Worm (Caenorhabditis elegans): ENCODE data around the gene dod-21.

DNA sequence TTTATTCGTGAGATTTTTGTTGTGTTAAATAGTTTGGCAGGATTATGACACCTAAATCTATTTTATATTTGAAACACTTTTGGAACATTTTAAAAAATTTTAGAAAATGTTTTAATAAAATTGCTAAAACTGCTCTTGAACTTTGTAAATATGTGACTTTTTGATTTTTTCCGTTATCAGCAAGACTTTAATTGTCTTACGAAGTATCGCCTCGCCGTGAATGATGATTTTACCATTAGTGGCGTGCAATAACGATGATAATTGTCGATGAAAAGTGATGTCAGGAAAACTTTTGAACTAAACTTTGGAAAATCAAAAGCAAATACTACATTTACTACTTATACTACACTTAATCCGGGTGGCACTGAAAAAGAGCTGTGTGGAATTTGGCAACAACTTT, 16.0 kb upstream of the dod-21 start:
- TF ChIP-seq snpc-4 (GFP tag; optimal IDR thresholded peaks at IDR 0.05) (no peak), snpc-4 (tag; optimal IDR thresholded peaks at IDR 0.05) (no peak), ztf-25 (GFP tag; IDR thresholded peaks at IDR 0.05) (no peak), xnd-1 (tag; optimal IDR thresholded peaks at IDR 0.05) (no peak), tbp1 (GFP tag; optimal IDR thresholded peaks at IDR 0.05) (no peak), F49E8.2 (tag; optimal IDR thresholded peaks at IDR 0.05; ENCODE audit: insufficient read depth) (no peak), attf-3 (GFP tag; conservative IDR thresholded peaks at IDR 0.05) (no peak), B0019.2 (GFP tag; conservative IDR thresholded peaks at IDR 0.05) (no peak)
